Worm (Caenorhabditis elegans): Measurements from ENCODE around the gene sru-29.

DNA sequence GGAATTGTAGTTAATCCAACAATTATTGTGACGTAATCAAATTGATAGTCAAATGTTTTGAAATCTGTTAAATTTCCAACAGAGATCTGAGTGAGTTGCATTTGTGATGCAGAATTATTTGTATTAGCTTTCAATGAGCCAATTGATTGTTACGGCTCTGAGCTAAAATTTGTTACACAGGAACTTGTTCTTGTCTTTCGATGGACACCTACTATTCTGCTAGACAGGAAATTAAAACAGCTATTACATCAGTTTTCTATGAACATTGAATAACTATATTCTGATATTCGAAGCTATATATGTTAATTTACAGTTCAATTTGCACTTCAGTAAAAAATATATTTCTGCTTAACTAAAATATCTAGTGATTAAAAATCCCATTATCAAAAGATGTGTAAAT is 22.6 kb downstream of the sru-29 start, which contains the start of gene sru-40:
- TF ChIP-seq cey-2 (tag; optimal IDR thresholded peaks at IDR 0.05; ENCODE audit: borderline replicate concordance, insufficient read depth) (no peak), snpc-4 (tag; optimal IDR thresholded peaks at IDR 0.05) (no peak), ceh-20 (GFP tag; IDR thresholded peaks at IDR 0.05) (no peak), nhr-11 (tag; optimal IDR thresholded peaks at IDR 0.05) (no peak), madf-5 (GFP tag; IDR thresholded peaks at IDR 0.05) (no peak), nhr-41 (GFP tag; IDR thresholded peaks at IDR 0.05) (no peak), ceh-32 (tag; optimal IDR thresholded peaks at IDR 0.05; ENCODE audit: poor library complexity) (no peak)
